Worm (Caenorhabditis elegans): ENCODE data around the gene F17C11.22.

Gene F17C11.22

ce11 chrV:10938739-10939138, 31.2 kb downstream of the F17C11.22 start, which contains the start of gene F17C11.11:
TSS of gene F17C11.11 (minus strand) at chrV:10938817.
- TF ChIP-seq crh-2 (tag; optimal IDR thresholded peaks at IDR 0.05) = peak; percentile 47
- peak; percentile 28 for TF ChIP-seq C34F6.9 (tag; optimal IDR thresholded peaks at IDR 0.05)
- peak; percentile 26 for TF ChIP-seq F13H6.1 (tag; optimal IDR thresholded peaks at IDR 0.05)
- TF ChIP-seq nhr-21 (tag; optimal IDR thresholded peaks at IDR 0.05) = peak; percentile 20
- TF ChIP-seq aly-2 (tag; optimal IDR thresholded peaks at IDR 0.05) = no peak
- TF ChIP-seq gmeb-1 (tag; optimal IDR thresholded peaks at IDR 0.05) = peak; percentile 23
- TF ChIP-seq sma-9 (GFP tag; optimal IDR thresholded peaks at IDR 0.05) = peak; percentile 68
- TF ChIP-seq sma-9 (tag; optimal IDR thresholded peaks at IDR 0.05) = no peak
- TF ChIP-seq nhr-129 (tag; optimal IDR thresholded peaks at IDR 0.05) = peak; percentile 99
- TF ChIP-seq Y55F3AM.14 (GFP tag; optimal IDR thresholded peaks at IDR 0.05) = no peak
- no peak for TF ChIP-seq ceh-16 (tag; optimal IDR thresholded peaks at IDR 0.05)
- TF ChIP-seq fos-1 (tag; optimal IDR thresholded peaks at IDR 0.05) = peak; percentile 58

- TF ChIP-seq sma-9 (GFP tag; optimal IDR thresholded peaks at IDR 0.05) (peak; percentile 84), sma-9 (tag; optimal IDR thresholded peaks at IDR 0.05) (no peak), ceh-16 (tag; optimal IDR thresholded peaks at IDR 0.05) (no peak), skn-1 (tag; optimal IDR thresholded peaks at IDR 0.05) (peak; percentile 55), lsy-2 (tag; optimal IDR thresholded peaks at IDR 0.05) (peak in 1 of 2 experiments; percentile 71), fos-1 (tag; optimal IDR thresholded peaks at IDR 0.05) (peak; percentile 13), Y55F3AM.14 (GFP tag; optimal IDR thresholded peaks at IDR 0.05) (no peak), dmd-4 (tag; optimal IDR thresholded peaks at IDR 0.05) (no peak), ztf-4 (tag; optimal IDR thresholded peaks at IDR 0.05) (peak; percentile 61), nhr-25 (tag; optimal IDR thresholded peaks at IDR 0.05) (peak; percentile 1), nhr-21 (tag; optimal IDR thresholded peaks at IDR 0.05) (peak; percentile 87), C34F6.9 (tag; optimal IDR thresholded peaks at IDR 0.05) (peak; percentile 69), R02D3.7 (tag; optimal IDR thresholded peaks at IDR 0.05) (no peak), gmeb-1 (tag; optimal IDR thresholded peaks at IDR 0.05) (peak; percentile 47), sem-4 (tag; optimal IDR thresholded peaks at IDR 0.05) (peak; percentile 63), nhr-129 (tag; optimal IDR thresholded peaks at IDR 0.05) (peak; percentile 94), crh-2 (tag; optimal IDR thresholded peaks at IDR 0.05) (peak; percentile 52), ztf-1 (GFP tag; conservative IDR thresholded peaks at IDR 0.05) (no peak)
These were observed 32.7 kb downstream of the F17C11.22 start for ce11 chrV:10937294-10937693.

- no peak for TF ChIP-seq ztf-11 (tag; optimal IDR thresholded peaks at IDR 0.05)
- TF ChIP-seq ztf-4 (tag; optimal IDR thresholded peaks at IDR 0.05) = no peak
- TF ChIP-seq F13H6.1 (tag; optimal IDR thresholded peaks at IDR 0.05) = peak; percentile 13
- TF ChIP-seq sma-3 (GFP tag; optimal IDR thresholded peaks at IDR 0.05) = no peak
- peak; percentile 40 for TF ChIP-seq crh-2 (tag; optimal IDR thresholded peaks at IDR 0.05)
- TF ChIP-seq fos-1 (tag; optimal IDR thresholded peaks at IDR 0.05) = peak; percentile 73
- TF ChIP-seq sma-9 (GFP tag; optimal IDR thresholded peaks at IDR 0.05) = peak; percentile 71
- TF ChIP-seq sma-9 (tag; optimal IDR thresholded peaks at IDR 0.05) = no peak
These were observed 33.3 kb downstream of the F17C11.22 start, which contains the start of gene F17C11.12 for ce11 chrV:10936681-10937080. TSS of gene F17C11.12 (minus strand) at chrV:10936920.

- TF ChIP-seq crh-2 (tag; optimal IDR thresholded peaks at IDR 0.05) (peak; percentile 54), sma-9 (GFP tag; optimal IDR thresholded peaks at IDR 0.05) (peak; percentile 71), sma-9 (tag; optimal IDR thresholded peaks at IDR 0.05) (no peak), lin-39 (tag; optimal IDR thresholded peaks at IDR 0.05) (no peak), fos-1 (tag; optimal IDR thresholded peaks at IDR 0.05) (peak; percentile 43)
These were observed 37.6 kb downstream of the F17C11.22 start, which contains the start of gene F58B4.5 for ce11 chrV:10932411-10932810. TSS of gene F58B4.5 (plus strand) at chrV:10932693.

- TF ChIP-seq unc-39 (tag; optimal IDR thresholded peaks at IDR 0.05) (no peak), ZK546.5 (tag; optimal IDR thresholded peaks at IDR 0.05) (no peak), nhr-23 (tag; optimal IDR thresholded peaks at IDR 0.05) (no peak), elt-1 (tag; optimal IDR thresholded peaks at IDR 0.05) (no peak), peb-1 (tag; optimal IDR thresholded peaks at IDR 0.05) (no peak), Y55F3AM.14 (GFP tag; optimal IDR thresholded peaks at IDR 0.05) (no peak), nhr-10 (tag; optimal IDR thresholded peaks at IDR 0.05) (no peak), sma-3 (GFP tag; optimal IDR thresholded peaks at IDR 0.05) (no peak), nhr-25 (tag; optimal IDR thresholded peaks at IDR 0.05) (no peak), dmd-4 (tag; optimal IDR thresholded peaks at IDR 0.05) (no peak), alr-1 (tag; optimal IDR thresholded peaks at IDR 0.05) (no peak), nhr-77 (tag; optimal IDR thresholded peaks at IDR 0.05) (no peak), nhr-237 (tag; optimal IDR thresholded peaks at IDR 0.05) (no peak)
These were observed 38.8 kb downstream of the F17C11.22 start, which contains the start of gene scvp-1 for ce11 chrV:10931189-10931588. TSS of gene scvp-1 (minus strand) at chrV:10931289.

All from whole organism, L2 larva.